Fruit fly (Drosophila melanogaster) whole organism, prepupa: Measurements from ENCODE around the gene CG1575.

Experiments used
- CG10631 ChIP-seq: fragments of 200-800 bp; sonication (Bioruptor generic); optimal IDR thresholded peaks from 2 replicates; lab custom pipeline; 2016; ENCODE audit warnings: missing biosample characterization, missing genetic modification characterization
- CG10669 ChIP-seq: fragments of 200-800 bp; sonication (Bioruptor generic); optimal IDR thresholded peaks from 3 replicates; lab custom pipeline; 2018; ENCODE audit warnings: missing biosample characterization, mild to moderate bottlenecking, missing genetic modification characterization, moderate library complexity
- CG15336 ChIP-seq: fragments of 200-800 bp; sonication (Bioruptor generic); IDR thresholded peaks from 2 replicates; pipeline ENCODE4 v1.3.6; 2022; ENCODE audit warnings: missing biosample characterization, missing genetic modification characterization
- CG32006 ChIP-seq: fragments of 200-800 bp; sonication (Bioruptor generic); optimal IDR thresholded peaks from 3 replicates; lab custom pipeline; 2017; ENCODE audit warnings: missing biosample characterization, mild to moderate bottlenecking, missing genetic modification characterization
- CG4318 ChIP-seq: fragments of 200-800 bp; sonication (Bioruptor generic); optimal IDR thresholded peaks from 3 replicates; lab custom pipeline; 2017; ENCODE audit warnings: missing biosample characterization, mild to moderate bottlenecking, missing genetic modification characterization
- CG6792 ChIP-seq: fragments of 200-800 bp; sonication (Bioruptor generic); optimal IDR thresholded peaks from 3 replicates; lab custom pipeline; 2016; ENCODE audit warnings: missing biosample characterization, missing genetic modification characterization
- CG6808 ChIP-seq: fragments of 200-800 bp; sonication (Bioruptor generic); optimal IDR thresholded peaks from 3 replicates; lab custom pipeline; 2017; ENCODE audit warnings: missing biosample characterization, missing genetic modification characterization, mild to moderate bottlenecking, moderate library complexity, missing genetic modification reagents
- CG8119 ChIP-seq: fragments of 200-800 bp; sonication (Bioruptor generic); IDR thresholded peaks from 3 replicates; pipeline ENCODE4 v1.3.6; 2022; ENCODE audit warnings: missing biosample characterization, missing genetic modification characterization
- Eip93F ChIP-seq: fragments of 200-800 bp; sonication (Bioruptor generic); optimal IDR thresholded peaks from 2 replicates; lab custom pipeline; 2016; ENCODE audit warnings: missing biosample characterization, mild to moderate bottlenecking, missing genetic modification characterization
- Gug ChIP-seq: fragments of 200-800 bp; sonication (Bioruptor generic); IDR thresholded peaks from 2 replicates; pipeline ENCODE4 v1.3.6; 2022; ENCODE audit warnings: missing biosample characterization, missing genetic modification characterization
- Hr39 ChIP-seq: fragments of 200-800 bp; sonication (Bioruptor generic); optimal IDR thresholded peaks from 2 replicates; lab custom pipeline; 2016; ENCODE audit warnings: missing biosample characterization, missing genetic modification characterization
- Lpt ChIP-seq: fragments of 200-800 bp; sonication (Bioruptor generic); optimal IDR thresholded peaks from 3 replicates; lab custom pipeline; 2016; ENCODE audit warnings: missing biosample characterization, missing genetic modification characterization
- Met ChIP-seq: fragments of 200-800 bp; sonication (Bioruptor generic); optimal IDR thresholded peaks from 3 replicates; lab custom pipeline; 2016; ENCODE audit warnings: missing biosample characterization, missing genetic modification characterization
- OdsH ChIP-seq: fragments of 200-800 bp; sonication (Bioruptor generic); optimal IDR thresholded peaks from 3 replicates; lab custom pipeline; 2016; ENCODE audit warnings: missing biosample characterization, missing genetic modification characterization
- Smox ChIP-seq: fragments of 200-800 bp; sonication (Bioruptor generic); optimal IDR thresholded peaks from 3 replicates; lab custom pipeline; 2016; ENCODE audit warnings: missing biosample characterization, missing genetic modification characterization
- Sox14 ChIP-seq: fragments of 200-800 bp; sonication (Bioruptor generic); optimal IDR thresholded peaks from 3 replicates; lab custom pipeline; 2016; ENCODE audit warnings: missing biosample characterization, missing genetic modification characterization
- Sox15 ChIP-seq: fragments of 200-800 bp; sonication (Bioruptor generic); optimal IDR thresholded peaks from 3 replicates; lab custom pipeline; 2016; ENCODE audit warnings: missing biosample characterization, missing genetic modification characterization
- esn ChIP-seq: fragments of 200-800 bp; sonication (Bioruptor generic); optimal IDR thresholded peaks from 2 replicates; lab custom pipeline; 2016; ENCODE audit warnings: missing biosample characterization, mild to moderate bottlenecking, missing genetic modification characterization, moderate library complexity
- fd59A ChIP-seq: fragments of 200-800 bp; sonication (Bioruptor generic); optimal IDR thresholded peaks from 2 replicates; lab custom pipeline; 2017; ENCODE audit warnings: missing biosample characterization, mild to moderate bottlenecking, missing genetic modification characterization, missing genetic modification reagents
- net ChIP-seq: fragments of 200-800 bp; sonication (Bioruptor generic); optimal IDR thresholded peaks from 3 replicates; lab custom pipeline; 2016; ENCODE audit warnings: missing biosample characterization, missing genetic modification characterization
- svp ChIP-seq: fragments of 200-800 bp; sonication (Bioruptor generic); peaks from one replicate; lab custom pipeline; 2016; ENCODE audit warnings: missing biosample characterization, missing genetic modification characterization

The CG1575 gene

dm6 chrX:8163452-8163851 is 46.6 kb downstream of the CG1575 start (continued):
- TF ChIP-seq CG8119 (GFP tag; lab: Robert Waterston, UW) = peak; percentile 63; the same call in 2 of the 3 replicates
- no peak for TF ChIP-seq OdsH (GFP tag; lab: Kevin White, UChicago)
- TF ChIP-seq svp = peak; percentile 2

- TF ChIP-seq CG15336 (no peak), Sox14 (GFP tag; lab: Kevin White, UChicago) (no peak), Eip93F (GFP tag; lab: Kevin White, UChicago) (no peak), Smox (GFP tag; lab: Kevin White, UChicago) (no peak), esn (GFP tag; lab: Kevin White, UChicago) (no peak), CG6808 (GFP tag; lab: Kevin White, UChicago) (no peak), Lpt (GFP tag; lab: Kevin White, UChicago) (no peak), CG6792 (no peak), Sox15 (no peak), fd59A (GFP tag; lab: Kevin White, UChicago) (no peak), CG10631 (no peak), net (no peak), Met (no peak), svp (no peak), CG4318 (GFP tag; lab: Kevin White, UChicago) (no peak), CG32006 (GFP tag; lab: Kevin White, UChicago) (no peak), Hr39 (GFP tag; lab: Kevin White, UChicago) (no peak), CG10669 (GFP tag; lab: Kevin White, UChicago) (no peak), Gug (GFP tag; lab: Robert Waterston, UW) (no peak)
- TF ChIP-seq, all 60 proteins: peak for 0
Observed at dm6 chrX:8165608-8166007, 48.8 kb downstream of the CG1575 start, which contains the start of gene Or7a. Gene Or7a, minus strand, starts transcription at chrX:8165708.
